Fruit fly (Drosophila melanogaster) whole organism, embryonic: ENCODE data around the gene Fer3HCH.

Source experiments
- CG10431 ChIP-seq: fragments of 200-800 bp; sonication (Bioruptor generic); optimal IDR thresholded peaks from 3 replicates; lab custom pipeline; 2018; ENCODE audit warnings: missing biosample characterization, mild to moderate bottlenecking, missing genetic modification characterization
- CG11085 ChIP-seq: fragments of 200-800 bp; sonication (Bioruptor generic); IDR thresholded peaks from 2 replicates; pipeline ENCODE4 v1.3.6; 2022; ENCODE audit warnings: missing biosample characterization, missing genetic modification characterization
- CG11695 ChIP-seq: fragments of 200-800 bp; sonication (Bioruptor generic); IDR thresholded peaks from 3 replicates; pipeline ENCODE4 v1.3.6; 2022; ENCODE audit warnings: missing biosample characterization, missing genetic modification characterization
- CG11696 ChIP-seq: fragments of 200-800 bp; sonication (Bioruptor generic); IDR thresholded peaks from 2 replicates; pipeline ENCODE4 v1.3.6; 2022; ENCODE audit warnings: missing biosample characterization, missing genetic modification characterization
- CG12236 ChIP-seq: fragments of 200-800 bp; sonication (Bioruptor generic); optimal IDR thresholded peaks from 2 replicates; lab custom pipeline; 2016; ENCODE audit warnings: missing biosample characterization, missing genetic modification characterization
- CG13894 ChIP-seq: fragments of 200-800 bp; sonication (Bioruptor generic); optimal IDR thresholded peaks from 3 replicates; lab custom pipeline; 2018; ENCODE audit warnings: missing biosample characterization, mild to moderate bottlenecking, missing genetic modification characterization, moderate library complexity
- CG15269 ChIP-seq: fragments of 200-800 bp; sonication (Bioruptor generic); optimal IDR thresholded peaks from 2 replicates; lab custom pipeline; 2018; ENCODE audit warnings: missing biosample characterization, mild to moderate bottlenecking, missing genetic modification characterization, moderate library complexity
- CG15601 ChIP-seq: fragments of 200-800 bp; sonication (Bioruptor generic); optimal IDR thresholded peaks from 3 replicates; lab custom pipeline; 2019; ENCODE audit warnings: missing biosample characterization, mild to moderate bottlenecking, missing genetic modification characterization, moderate library complexity
- CG17385 ChIP-seq: fragments of 200-800 bp; sonication (Bioruptor generic); optimal IDR thresholded peaks from 3 replicates; lab custom pipeline; 2018; ENCODE audit warnings: missing biosample characterization, mild to moderate bottlenecking, missing genetic modification characterization
- CG17829 ChIP-seq: fragments of 200-800 bp; optimal IDR thresholded peaks from 2 replicates; lab custom pipeline; 2019; ENCODE audit warnings: missing biosample characterization, mild to moderate bottlenecking, missing genetic modification characterization, moderate library complexity
- CG18011 ChIP-seq: fragments of 200-800 bp; sonication (Bioruptor generic); optimal IDR thresholded peaks from 2 replicates; lab custom pipeline; 2017; ENCODE audit warnings: missing biosample characterization, missing genetic modification characterization, mild to moderate bottlenecking, moderate library complexity, missing genotype
- CG18599 ChIP-seq: fragments of 200-800 bp; sonication (Bioruptor generic); optimal IDR thresholded peaks from 3 replicates; lab custom pipeline; 2017; ENCODE audit warnings: missing biosample characterization, missing genetic modification characterization, mild to moderate bottlenecking, moderate library complexity, missing genetic modification reagents
- CG2199 ChIP-seq: fragments of 200-800 bp; sonication (Bioruptor generic); IDR thresholded peaks from 3 replicates; pipeline ENCODE4 v1.3.6; 2022; ENCODE audit warnings: missing biosample characterization, missing genetic modification characterization
- CG2712 ChIP-seq: fragments of 200-800 bp; optimal IDR thresholded peaks from 3 replicates; lab custom pipeline; 2019; ENCODE audit warnings: missing biosample characterization, mild to moderate bottlenecking, missing genetic modification characterization, moderate library complexity
- CG3726 ChIP-seq: fragments of 200-800 bp; sonication (Bioruptor generic); IDR thresholded peaks from 3 replicates; pipeline ENCODE4, ENCODE4 v1.3.6; 2022; ENCODE audit warnings: missing biosample characterization, missing genetic modification characterization
- CG6689 ChIP-seq: fragments of 200-800 bp; sonication (Bioruptor generic); IDR thresholded peaks from 2 replicates; pipeline ENCODE4 v1.3.6; 2022; ENCODE audit warnings: missing biosample characterization, missing genetic modification characterization
- CG7271 ChIP-seq: fragments of 200-800 bp; sonication (Bioruptor generic); optimal IDR thresholded peaks from 2 replicates; lab custom pipeline; 2018; ENCODE audit warnings: missing biosample characterization, mild to moderate bottlenecking, missing genetic modification characterization, moderate library complexity
- CG7745 ChIP-seq: fragments of 200-800 bp; sonication (Bioruptor generic); optimal IDR thresholded peaks from 2 replicates; lab custom pipeline; 2018; ENCODE audit warnings: missing biosample characterization, mild to moderate bottlenecking, missing genetic modification characterization, moderate library complexity
- CG8359 ChIP-seq: fragments of 200-800 bp; sonication (Bioruptor generic); optimal IDR thresholded peaks from 2 replicates; lab custom pipeline; 2017; ENCODE audit warnings: missing biosample characterization, mild to moderate bottlenecking, missing genetic modification characterization, borderline replicate concordance
- Dad ChIP-seq: fragments of 200-800 bp; sonication (Bioruptor generic); optimal IDR thresholded peaks from 3 replicates; lab custom pipeline; 2016; ENCODE audit warnings: missing biosample characterization, missing genetic modification characterization
- GATAe ChIP-seq: fragments of 200-800 bp; sonication (Bioruptor generic); conservative IDR thresholded peaks from 2 replicates; pipeline ENCODE4 v1.3.6; 2022; ENCODE audit warnings: missing biosample characterization, missing genetic modification characterization
- Hey ChIP-seq: fragments of 200-800 bp; sonication (Bioruptor generic); optimal IDR thresholded peaks from 3 replicates; lab custom pipeline; 2018; ENCODE audit warnings: missing biosample characterization, mild to moderate bottlenecking, missing genetic modification characterization
- Med ChIP-seq: fragments of 200-800 bp; sonication (Bioruptor generic); peaks from one replicate; lab custom pipeline; 2016; ENCODE audit warnings: missing biosample characterization, missing genetic modification characterization, mild to moderate bottlenecking, inconsistent platforms, moderate library complexity
- Nf-YB ChIP-seq: fragments of 200-800 bp; sonication (Bioruptor generic); optimal IDR thresholded peaks from 3 replicates; lab custom pipeline; 2019; ENCODE audit warnings: missing biosample characterization, mild to moderate bottlenecking, missing genetic modification characterization, moderate library complexity
- Pdp1 ChIP-seq, 2 experiments: fragments of 200-800 bp; sonication (Bioruptor generic); optimal IDR thresholded peaks; 3 replicates each; lab custom pipeline; 2016; ENCODE audit warnings: missing biosample characterization in 2 of 2, missing genetic modification characterization in 2 of 2, mild to moderate bottlenecking in 1 of 2, moderate library complexity in 1 of 2
- Side ChIP-seq: fragments of 200-800 bp; sonication (Bioruptor generic); optimal IDR thresholded peaks from 2 replicates; lab custom pipeline; 2016; ENCODE audit warnings: missing biosample characterization, missing genetic modification characterization
- YL-1 ChIP-seq: fragments of 200-800 bp; sonication (Bioruptor generic); optimal IDR thresholded peaks from 3 replicates; lab custom pipeline; 2017; ENCODE audit warnings: missing biosample characterization, mild to moderate bottlenecking, missing genetic modification characterization
- ap ChIP-seq: fragments of 200-800 bp; sonication (Bioruptor generic); IDR thresholded peaks from 2 replicates; pipeline ENCODE4 v1.3.6; 2022; ENCODE audit warnings: missing biosample characterization, missing genetic modification characterization
- chif ChIP-seq, 2 experiments: fragments of 200-800 bp; sonication (Bioruptor generic); optimal IDR thresholded peaks; 3 replicates each; lab custom pipeline; 2016; ENCODE audit warnings: missing biosample characterization in 2 of 2, missing genetic modification characterization in 2 of 2
- da ChIP-seq: fragments of 200-800 bp; sonication (Bioruptor generic); optimal IDR thresholded peaks from 2 replicates; lab custom pipeline; 2016; ENCODE audit warnings: missing biosample characterization, missing genetic modification characterization
- dan ChIP-seq: fragments of 200-800 bp; sonication (Bioruptor generic); IDR thresholded peaks from 2 replicates; pipeline ENCODE4 v1.3.6; 2022; ENCODE audit warnings: missing biosample characterization, missing genetic modification characterization
- exex ChIP-seq: fragments of 200-800 bp; sonication (Bioruptor generic); optimal IDR thresholded peaks from 4 replicates; lab custom pipeline; 2018; ENCODE audit warnings: missing biosample characterization, mild to moderate bottlenecking, missing genetic modification characterization, moderate library complexity
- gem ChIP-seq: fragments of 200-800 bp; sonication (Bioruptor generic); optimal IDR thresholded peaks from 2 replicates; lab custom pipeline; 2019; ENCODE audit warnings: missing biosample characterization, mild to moderate bottlenecking, missing genetic modification characterization, moderate library complexity
- grn ChIP-seq: fragments of 200-800 bp; sonication (Bioruptor generic); optimal IDR thresholded peaks from 3 replicates; lab custom pipeline; 2017; ENCODE audit warnings: missing biosample characterization, missing genetic modification characterization
- gt ChIP-seq: fragments of 200-800 bp; sonication (Bioruptor generic); IDR thresholded peaks from 2 replicates; pipeline ENCODE4 v1.3.6; 2022; ENCODE audit warnings: missing biosample characterization, missing genetic modification characterization
- insv ChIP-seq, 2 experiments: fragments of 200-800 bp; sonication (Bioruptor generic); optimal IDR thresholded peaks; 3 replicates each; lab custom pipeline; 2016 to 2018; ENCODE audit warnings: missing biosample characterization in 2 of 2, missing genetic modification characterization in 2 of 2
- jing ChIP-seq: fragments of 200-800 bp; sonication (Bioruptor generic); optimal IDR thresholded peaks from 2 replicates; lab custom pipeline; 2018; ENCODE audit warnings: missing biosample characterization, mild to moderate bottlenecking, missing genetic modification characterization
- lab ChIP-seq: fragments of 200-800 bp; sonication (Bioruptor generic); optimal IDR thresholded peaks from 3 replicates; lab custom pipeline; 2017; ENCODE audit warnings: missing biosample characterization, missing genetic modification characterization, mild to moderate bottlenecking, moderate library complexity, missing genetic modification reagents
- lbe ChIP-seq: fragments of 200-800 bp; sonication (Bioruptor generic); optimal IDR thresholded peaks from 2 replicates; lab custom pipeline; 2016; ENCODE audit warnings: missing biosample characterization, mild to moderate bottlenecking, missing genetic modification characterization
- mirr ChIP-seq: fragments of 200-800 bp; sonication (Bioruptor generic); optimal IDR thresholded peaks from 3 replicates; lab custom pipeline; 2018; ENCODE audit warnings: missing biosample characterization, mild to moderate bottlenecking, missing genetic modification characterization
- pzg ChIP-seq: fragments of 200-800 bp; sonication (Bioruptor generic); optimal IDR thresholded peaks from 3 replicates; lab custom pipeline; 2018; ENCODE audit warnings: missing biosample characterization, mild to moderate bottlenecking, missing genetic modification characterization, moderate library complexity
- sd ChIP-seq: fragments of 200-800 bp; sonication (Bioruptor generic); optimal IDR thresholded peaks from 3 replicates; lab custom pipeline; 2018; ENCODE audit warnings: missing biosample characterization, mild to moderate bottlenecking, missing genetic modification characterization, moderate library complexity
- sens ChIP-seq: fragments of 200-800 bp; sonication (Bioruptor generic); peaks from one replicate; lab custom pipeline; 2016; ENCODE audit warnings: missing biosample characterization, missing genetic modification characterization
- tup ChIP-seq: fragments of 200-800 bp; sonication (Bioruptor generic); optimal IDR thresholded peaks from 2 replicates; lab custom pipeline; 2016; ENCODE audit warnings: missing biosample characterization, mild to moderate bottlenecking, missing genetic modification characterization, moderate library complexity

Gene Fer3HCH

dm6 chrX:13105220-13105619, 2.8 kb downstream of the Fer3HCH start (continued):
- TF ChIP-seq chif (GFP tag; optimal IDR thresholded peaks at IDR 0.05; lab: Kevin White, UChicago) (no peak), jing (GFP tag; lab: Kevin White, UChicago) (no peak), YL-1 (GFP tag; lab: Kevin White, UChicago) (no peak), CG15269 (tag; lab: Kevin White, UChicago) (peak; percentile 38), sd (tag; lab: Kevin White, UChicago) (peak; percentile 3), CG6689 (GFP tag; lab: Robert Waterston, UW) (no peak), ap (GFP tag; lab: Robert Waterston, UW) (no peak), CG11696 (GFP tag; lab: Robert Waterston, UW) (no peak), CG13894 (tag; lab: Kevin White, UChicago) (peak; percentile 32), tup (GFP tag; lab: Kevin White, UChicago) (no peak), gt (GFP tag; lab: Robert Waterston, UW) (no peak), CG7271 (tag; lab: Kevin White, UChicago) (no peak), CG17385 (GFP tag; lab: Kevin White, UChicago) (no peak), gem (tag; lab: Kevin White, UChicago) (peak; percentile 6)

dm6 chrX:13104571-13104970, 3.4 kb downstream of the Fer3HCH start:
- TF ChIP-seq mirr (GFP tag; lab: Kevin White, UChicago), result peak; percentile 38
- no peak for TF ChIP-seq CG2712 (tag; lab: Kevin White, UChicago)
- TF ChIP-seq da (GFP tag; lab: Kevin White, UChicago), result no peak
- TF ChIP-seq Med (GFP tag; lab: Kevin White, UChicago), result peak; percentile 62
- peak; percentile 12 for TF ChIP-seq lab
- TF ChIP-seq insv (GFP tag; optimal IDR thresholded peaks at IDR 0.05; lab: Kevin White, UChicago), result peak in 1 of 2 experiments; percentile 85
- TF ChIP-seq Pdp1 (GFP tag; optimal IDR thresholded peaks at IDR 0.05; lab: Kevin White, UChicago), result peak in 1 of 2 experiments; percentile 10
- TF ChIP-seq CG15601, result peak; percentile 4
- 0 out of 2 replicates have a peak, but pooled peaks have one; percentile 23 for TF ChIP-seq GATAe (GFP tag; lab: Robert Waterston, UW)
- TF ChIP-seq exex (tag; lab: Kevin White, UChicago), result peak; percentile 39

- TF ChIP-seq Hey (tag; lab: Kevin White, UChicago) (peak; percentile 8), CG8359 (GFP tag; lab: Kevin White, UChicago) (no peak), exex (tag; lab: Kevin White, UChicago) (peak; percentile 79), sd (tag; lab: Kevin White, UChicago) (peak; percentile 26), CG2199 (GFP tag; lab: Robert Waterston, UW) (0 out of 3 replicates have a peak, but pooled peaks have one; percentile 55), chif (GFP tag; optimal IDR thresholded peaks at IDR 0.05; lab: Kevin White, UChicago) (no peak), insv (GFP tag; optimal IDR thresholded peaks at IDR 0.05; lab: Kevin White, UChicago) (peak in 1 of 2 experiments; percentile 35), CG3726 (GFP tag; lab: Robert Waterston, UW) (no peak), mirr (GFP tag; lab: Kevin White, UChicago) (peak; percentile 16), grn (GFP tag; lab: Kevin White, UChicago) (peak; percentile 58)
These were observed 6.2 kb downstream of the Fer3HCH start for dm6 chrX:13101817-13102216.

- no peak for TF ChIP-seq CG12236 (GFP tag; lab: Kevin White, UChicago)
- peak; percentile 50 for TF ChIP-seq Nf-YB
- TF ChIP-seq CG18599, result peak; percentile 89
- peak; percentile 85 for TF ChIP-seq CG11085
- peak; percentile 51 for TF ChIP-seq exex (tag; lab: Kevin White, UChicago)
- TF ChIP-seq pzg, result no peak
- no peak for TF ChIP-seq CG10431 (GFP tag; lab: Kevin White, UChicago)
- peak; percentile 75 for TF ChIP-seq sens (GFP tag; lab: Kevin White, UChicago)
- TF ChIP-seq CG17829 (tag; lab: Kevin White, UChicago), result peak; percentile 70
- TF ChIP-seq gt (GFP tag; lab: Robert Waterston, UW), result 0 out of 2 replicates have a peak, but pooled peaks have one; percentile 46
- TF ChIP-seq CG18011 (GFP tag; lab: Kevin White, UChicago), result peak; percentile 61
- TF ChIP-seq CG11695 (GFP tag; lab: Robert Waterston, UW), result peak; percentile 90
- TF ChIP-seq dan (GFP tag; lab: Robert Waterston, UW), result no peak
- no peak for TF ChIP-seq Side (GFP tag; lab: Kevin White, UChicago)
- peak; percentile 4 for TF ChIP-seq Dad (GFP tag; lab: Kevin White, UChicago)
- no peak for TF ChIP-seq CG7745
- peak; percentile 46 for TF ChIP-seq lbe
These were observed 8.1 kb downstream of the Fer3HCH start for dm6 chrX:13099919-13100318.
